Fruit fly (Drosophila melanogaster) whole organism, larva: ENCODE measurements around the gene CG31098.

Source experiments
- noc ChIP-seq: fragments of 200-800 bp; sonication (Bioruptor generic); optimal IDR thresholded peaks from 3 replicates; lab custom pipeline; 2019; ENCODE audit warnings: missing biosample characterization, mild to moderate bottlenecking, missing genetic modification characterization, moderate library complexity

Gene CG31098

DNA sequence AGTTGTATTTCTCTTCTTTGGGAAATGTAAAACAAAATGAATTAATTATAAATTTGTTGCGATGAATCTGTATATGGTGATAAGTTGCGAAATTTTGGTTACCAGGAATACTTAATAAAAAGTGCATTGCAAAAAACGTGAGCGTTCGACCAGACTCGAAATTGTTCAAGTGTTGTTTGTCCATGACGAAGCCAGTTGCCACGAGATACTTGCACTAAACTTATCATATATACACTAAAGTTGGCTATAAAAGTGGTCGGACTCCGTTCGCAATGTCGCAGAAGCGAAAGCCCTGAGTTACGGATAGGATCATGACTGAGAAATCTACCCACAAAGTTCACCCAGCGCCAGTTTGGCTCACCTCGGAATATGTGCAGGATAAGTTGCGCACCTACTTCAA lies 19.2 kb downstream of the CG31098 start, which contains the start of gene CG11878:
TSS of gene CG11878 (plus strand) at position 301 of the 400 bp plus-strand sequence.
- TF ChIP-seq noc, result no peak

DNA sequence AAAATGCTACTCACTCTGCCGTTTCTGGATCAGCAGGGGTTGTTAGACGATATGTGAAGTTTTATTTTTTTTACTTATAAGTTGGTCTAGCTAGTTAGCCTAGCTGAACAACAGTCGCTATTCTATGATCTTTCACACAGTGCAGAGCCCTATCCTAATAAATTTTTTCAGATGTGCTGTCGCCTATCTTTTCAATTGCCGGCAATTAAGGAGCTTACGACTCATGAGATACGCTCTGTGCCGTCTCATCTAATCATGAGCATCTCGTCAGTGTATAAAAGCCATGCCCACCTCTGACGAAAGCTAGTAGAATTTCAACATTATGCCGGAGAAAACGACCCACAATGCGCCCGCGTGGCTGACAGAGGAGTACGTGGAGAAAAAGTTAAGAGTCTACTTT lies 22.9 kb downstream of the CG31098 start, which contains the start of the genes CG11889 and CG11891:
TSS of gene CG11889 (plus strand) at position 301 of the 400 bp plus-strand sequence.
TSS of gene CG11891 (plus strand) at position 301 of the 400 bp plus-strand sequence.
- TF ChIP-seq noc, result peak; percentile 9

DNA sequence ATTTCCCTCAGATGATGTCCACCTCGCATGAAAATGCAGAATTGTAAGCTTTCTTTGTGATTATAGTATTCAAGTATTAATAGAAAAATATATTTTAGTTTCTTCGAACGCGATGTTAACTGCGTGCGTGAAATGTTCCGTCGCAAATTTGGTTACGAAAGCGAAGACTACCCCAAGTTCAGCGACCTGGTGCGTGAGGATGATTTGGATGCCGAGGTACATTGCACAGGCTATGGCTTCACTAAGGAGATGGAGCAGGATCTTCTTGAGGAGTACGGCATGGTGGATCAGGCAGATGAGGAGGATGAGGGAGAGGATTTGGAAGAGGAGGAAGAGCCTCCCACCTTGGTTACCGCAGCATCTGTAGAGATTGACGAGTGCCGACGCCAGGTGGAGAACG lies 26.0 kb downstream of the CG31098 start:
- no peak for TF ChIP-seq noc

DNA sequence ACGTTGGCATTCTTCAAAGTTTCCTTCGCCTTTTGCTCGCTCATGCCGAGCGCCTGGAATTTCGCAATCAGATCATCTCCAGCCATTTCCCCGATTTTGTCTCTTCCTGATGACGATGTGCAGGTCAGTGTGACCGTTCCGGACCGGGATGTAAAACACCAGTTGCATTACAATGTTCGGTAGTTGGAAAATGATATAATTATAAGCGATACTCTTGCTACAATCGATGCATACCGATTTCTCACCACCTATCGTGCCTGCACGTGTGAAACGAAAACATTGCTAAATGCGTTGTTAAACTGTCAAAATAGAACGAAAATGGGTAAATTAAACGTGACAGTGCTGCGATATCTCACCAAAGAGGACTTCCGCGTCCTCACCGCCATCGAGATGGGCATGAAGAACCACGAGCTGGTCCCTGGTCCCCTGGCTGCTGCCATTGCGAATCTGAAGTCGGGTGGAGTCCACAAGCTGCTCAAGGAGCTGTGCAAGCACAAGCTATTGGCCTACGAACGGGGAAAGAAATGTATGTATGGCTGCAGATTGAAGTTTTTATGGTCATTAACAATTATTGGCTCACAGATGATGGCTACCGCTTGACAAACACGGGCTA lies 27.1 kb downstream of the CG31098 start, which contains the start of the genes GlnRS and RIOK2:
TSS of gene GlnRS (minus strand) at position 133 of the 613 bp plus-strand sequence.
TSS of gene RIOK2 (plus strand) at position 256 of the 613 bp plus-strand sequence.
- peak; percentile 5 for TF ChIP-seq noc

DNA sequence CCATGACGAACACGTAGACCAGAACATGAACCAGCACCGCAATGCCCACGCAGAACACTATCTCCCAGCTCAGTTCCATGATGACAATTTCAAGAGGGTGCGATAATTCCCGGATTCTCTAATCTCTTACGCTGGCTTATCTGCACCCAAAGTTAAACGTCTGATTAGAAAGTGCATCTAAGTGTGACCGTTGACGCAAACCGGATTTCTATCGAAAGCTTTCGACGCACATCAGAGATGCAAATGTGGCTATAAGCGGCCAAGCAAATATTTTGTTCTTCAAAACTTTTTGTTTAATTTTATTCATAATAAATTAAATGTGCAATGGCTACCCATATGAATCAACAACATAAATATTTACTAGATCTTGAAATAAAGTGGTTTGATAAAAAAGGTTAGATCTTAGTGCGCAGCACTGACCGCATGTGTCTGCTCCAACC lies 30.4 kb downstream of the CG31098 start, which contains the start of the genes Kdsr and CG11858:
TSS of gene Kdsr (minus strand) at position 177 of the 440 bp plus-strand sequence.
TSS of gene CG11858 (plus strand) at position 420 of the 440 bp plus-strand sequence.
- TF ChIP-seq noc, result peak; percentile 79

DNA sequence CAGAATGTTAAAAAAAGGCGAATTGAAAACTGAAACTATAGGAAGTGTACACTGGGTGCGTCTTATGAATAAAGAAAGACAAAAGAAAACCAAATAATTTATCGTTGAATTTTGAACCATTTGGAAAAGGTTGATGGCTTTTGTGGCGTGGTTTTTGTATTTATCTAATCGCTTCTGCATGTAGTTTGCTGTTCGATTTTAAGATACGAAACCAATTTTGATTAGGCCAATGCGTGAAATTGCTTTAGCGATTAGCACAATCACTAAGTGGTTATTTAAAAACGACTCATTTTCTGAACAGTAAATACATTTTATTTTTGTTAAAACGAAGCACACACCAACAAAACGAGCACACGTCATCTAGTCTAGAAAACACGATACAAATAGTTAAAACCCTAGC lies 32.1 kb downstream of the CG31098 start:
- TF ChIP-seq noc, result no peak

DNA sequence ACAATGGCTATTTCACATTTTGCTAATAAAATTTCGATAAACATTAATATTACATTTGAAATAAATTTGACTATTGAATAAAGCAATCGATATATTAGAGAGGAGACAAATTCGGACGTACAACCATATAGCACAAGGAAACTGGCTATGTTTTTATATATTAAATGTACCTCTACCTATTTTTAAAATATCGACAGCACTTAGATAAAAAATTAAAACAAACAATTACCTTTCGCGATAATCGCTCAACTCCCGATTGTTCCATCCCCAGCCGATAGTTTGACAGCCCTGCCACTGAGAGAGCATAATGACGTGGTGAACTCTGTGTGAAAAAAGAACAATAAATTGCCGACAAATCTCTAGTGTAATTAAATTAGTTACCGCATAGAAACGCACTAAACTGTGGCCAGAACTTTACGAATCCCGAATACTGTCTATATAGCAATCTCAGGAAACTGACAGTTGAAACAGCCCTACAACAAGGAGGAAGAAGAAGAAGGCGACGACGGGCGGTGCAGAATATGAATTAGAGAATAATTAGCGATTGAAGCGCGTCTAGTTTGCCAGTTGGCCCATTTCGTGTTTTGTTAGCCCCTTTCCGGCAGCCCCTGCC lies 34.0 kb downstream of the CG31098 start, which contains the start of gene CG11857:
TSS of gene CG11857 (plus strand) at position 271 of the 613 bp plus-strand sequence.
- TF ChIP-seq noc, result peak; percentile 95

DNA sequence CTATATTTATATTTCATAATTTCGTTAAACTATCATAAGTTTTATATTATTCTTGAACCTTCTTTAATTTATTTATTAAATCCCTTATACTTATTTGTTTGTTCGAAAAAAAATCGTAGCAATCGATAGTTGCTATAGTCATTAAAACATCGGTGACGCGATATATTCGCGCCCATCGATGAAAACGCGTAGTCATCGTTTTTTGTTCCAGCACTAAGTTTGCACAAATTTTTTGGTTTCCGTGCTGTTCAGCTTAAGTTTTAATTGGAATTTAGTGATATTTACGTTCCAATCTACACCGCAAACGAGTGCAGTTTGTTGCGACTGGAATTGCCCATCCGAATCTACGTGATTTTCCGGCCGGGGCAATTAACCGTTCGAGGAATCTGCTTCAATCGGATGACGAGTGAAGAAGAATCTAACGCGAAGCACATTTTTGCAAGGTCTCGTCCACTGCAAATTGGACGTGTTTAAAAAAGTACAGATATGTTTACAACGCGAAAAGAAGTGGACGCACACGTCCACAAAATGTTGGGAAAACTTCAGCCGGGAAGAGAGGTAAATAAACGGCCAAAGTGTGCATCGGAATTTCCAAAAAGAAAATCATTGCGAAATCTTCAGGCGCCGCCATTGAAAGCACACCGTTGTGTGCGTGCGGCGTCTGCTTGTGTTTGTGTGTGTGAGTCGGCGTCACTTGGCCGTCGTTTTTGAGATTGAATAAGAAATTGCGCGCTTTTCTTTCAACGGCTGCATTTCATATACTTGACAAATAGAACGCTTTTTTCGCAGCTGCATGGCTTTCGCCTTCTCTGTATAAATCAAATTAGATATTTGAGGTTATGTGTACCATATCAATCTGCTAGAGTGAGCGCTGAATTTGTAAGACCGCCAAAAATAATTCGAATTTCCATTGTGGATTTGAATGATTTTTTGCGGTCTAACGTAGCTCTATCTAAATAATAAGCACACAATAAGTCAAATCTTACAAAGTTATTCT lies 43.3 kb downstream of the CG31098 start, which contains the start of gene Nup358:
TSS of gene Nup358 (plus strand) at position 204 of the 997 bp plus-strand sequence.
- TF ChIP-seq noc, result no peak

DNA sequence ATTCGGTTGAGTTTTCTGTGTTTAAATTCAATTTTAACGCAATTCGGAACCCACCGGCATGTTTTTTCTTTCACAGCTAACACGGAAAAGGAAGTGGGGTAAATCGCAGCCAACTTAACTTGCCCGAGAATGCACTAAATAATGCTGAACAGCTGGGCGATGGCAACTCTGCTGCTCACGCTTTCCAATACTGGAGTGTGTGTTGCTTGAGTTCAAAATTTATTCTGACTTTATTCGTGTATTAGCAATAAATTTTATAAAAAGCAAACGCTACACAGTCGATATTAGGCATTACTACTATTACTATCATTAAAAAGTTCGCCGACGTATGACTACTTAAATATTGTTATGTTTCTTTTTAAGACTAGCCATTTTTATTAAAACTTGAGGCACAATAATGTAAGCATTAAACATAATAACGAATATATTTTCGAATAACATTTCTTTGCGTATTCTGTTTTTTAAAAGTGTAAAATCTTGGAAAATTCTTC lies 45.4 kb downstream of the CG31098 start, which contains the start of the genes RpS27 and Nup37:
TSS of gene RpS27 (minus strand) at position 136 of the 491 bp plus-strand sequence.
TSS of gene Nup37 (plus strand) at position 280 of the 491 bp plus-strand sequence.
- TF ChIP-seq noc, result peak; percentile 86

DNA sequence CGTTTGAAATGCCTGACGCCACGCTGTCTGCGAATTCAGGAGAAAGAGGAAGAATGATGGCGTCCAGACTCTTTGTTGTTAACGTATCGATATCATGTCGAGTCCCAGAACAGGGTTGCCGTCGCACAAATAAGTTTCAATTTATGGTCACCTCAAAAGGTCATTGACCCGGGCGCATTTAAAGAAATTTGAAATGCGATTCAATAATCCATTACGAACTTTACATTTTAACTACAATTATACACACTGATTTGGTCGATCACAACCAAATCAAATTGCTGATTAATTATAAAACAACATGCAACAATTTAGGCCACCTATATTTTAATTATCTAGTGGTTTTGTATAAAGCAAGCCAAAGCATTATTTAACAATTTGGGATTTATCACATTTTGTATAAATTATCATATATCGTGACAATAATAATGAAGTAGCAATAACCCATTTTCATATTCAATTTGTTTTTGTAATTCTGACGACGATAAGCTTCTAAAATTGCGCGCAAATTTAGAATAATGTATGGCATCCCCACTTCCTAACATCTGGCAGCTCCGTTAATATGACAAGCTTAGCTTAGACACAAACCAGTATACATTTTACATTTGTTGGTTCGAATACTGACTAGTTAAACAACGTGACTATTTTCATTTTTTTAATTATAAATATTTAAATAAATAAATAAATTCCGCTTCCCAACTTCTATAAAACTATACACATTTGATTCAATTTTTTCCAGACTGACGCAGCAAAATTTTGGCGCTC lies 47.5 kb downstream of the CG31098 start, which contains the start of gene bam:
TSS of gene bam (minus strand) at position 58 of the 762 bp plus-strand sequence.
- TF ChIP-seq noc, result no peak

DNA sequence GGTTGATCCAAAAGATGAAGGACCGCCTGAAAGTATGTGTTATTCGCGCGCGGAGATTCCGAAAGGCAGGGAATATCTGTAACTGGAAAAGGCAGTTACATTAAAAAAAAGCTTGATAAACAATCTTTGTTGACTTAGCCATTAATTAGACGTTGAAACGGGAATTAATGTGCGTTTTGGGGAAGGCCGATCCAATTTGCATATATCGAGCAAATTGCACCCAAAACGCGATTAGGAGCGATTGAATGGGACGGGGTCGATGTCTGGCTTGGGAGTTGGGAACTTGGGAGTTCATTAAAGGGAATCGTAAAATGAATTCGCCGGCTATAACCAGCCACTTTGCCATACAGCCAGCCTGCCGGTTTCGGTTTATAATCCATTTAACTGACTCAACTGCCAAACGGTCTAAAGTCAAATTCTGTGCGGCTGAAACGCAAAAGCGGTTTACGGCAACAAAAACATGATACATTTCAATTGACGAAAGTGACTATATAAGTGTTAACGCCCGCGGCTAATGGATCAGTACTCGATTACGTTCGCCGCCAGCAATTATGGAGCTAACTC lies 51.2 kb downstream of the CG31098 start, which contains the start of gene CG11854:
TSS of gene CG11854 (plus strand) at position 514 of the 564 bp plus-strand sequence.
- TF ChIP-seq noc, result no peak
